Worm (Caenorhabditis elegans) whole organism, L4 larva: Measurements from ENCODE around the gene dna-2.

ENCODE experiments used
- D1046.2 ChIP-seq: fragments of 200-800 bp; sonication (Bioruptor generic); IDR thresholded peaks from 2 replicates; pipeline ENCODE4 v1.3.6; 2022; ENCODE audit warnings: missing genetic modification characterization, missing compliant biosample characterization
- F10B5.3 ChIP-seq: sonication (generic microtip); optimal IDR thresholded peaks from 2 replicates; lab custom pipeline; 2016; ENCODE audit warnings: mild to moderate bottlenecking, missing genetic modification characterization, missing compliant biosample characterization
- T26A8.4 ChIP-seq: fragments of 200-800 bp; sonication (Bioruptor generic); IDR thresholded peaks from 2 replicates; pipeline ENCODE4 v1.3.6; 2022; ENCODE audit warnings: missing genetic modification characterization, missing compliant biosample characterization
- Y48G9A.11 ChIP-seq: fragments of 200-800 bp; sonication (Bioruptor generic); IDR thresholded peaks from 2 replicates; pipeline ENCODE4 v1.3.6; 2022; ENCODE audit warnings: missing genetic modification reagents, missing genetic modification characterization, missing compliant biosample characterization
- ZK337.2 ChIP-seq: fragments of 200-800 bp; sonication (Bioruptor generic); IDR thresholded peaks from 2 replicates; pipeline ENCODE4 v1.3.6; 2022; ENCODE audit warnings: missing genetic modification reagents, missing genetic modification characterization, missing compliant biosample characterization
- ZK546.5 ChIP-seq, 2 experiments: sonication (generic microtip); optimal IDR thresholded peaks; 2 replicates each; lab custom pipeline; 2017; ENCODE audit warnings: missing biosample characterization in 2 of 2, missing genetic modification characterization in 2 of 2
- ama-1 ChIP-seq: fragments of 150-350 bp; optimal IDR thresholded peaks from 2 replicates; lab custom pipeline; 2014; ENCODE audit warnings: inconsistent platforms, mixed read lengths
- ceh-20 ChIP-seq: fragments of 200-800 bp; sonication (Bioruptor generic); IDR thresholded peaks from 2 replicates; pipeline ENCODE4 v1.3.6; 2022; ENCODE audit warnings: missing genetic modification reagents, missing genetic modification characterization, missing compliant biosample characterization
- ceh-32 ChIP-seq: sonication (generic microtip); optimal IDR thresholded peaks from 2 replicates; lab custom pipeline; 2016; ENCODE audit warnings: mild to moderate bottlenecking, missing genetic modification characterization, missing compliant biosample characterization; ENCODE audit not compliant: poor library complexity
- ctbp-1 ChIP-seq: fragments of 200-800 bp; sonication (Bioruptor generic); IDR thresholded peaks from 2 replicates; pipeline ENCODE4 v1.3.6; 2022; ENCODE audit warnings: missing genetic modification reagents, missing genetic modification characterization, missing compliant biosample characterization
- daf-19 ChIP-seq: fragments of 200-800 bp; sonication (Bioruptor generic); conservative IDR thresholded peaks from 2 replicates; pipeline ENCODE4 v1.3.6; 2022; ENCODE audit warnings: missing genetic modification characterization, missing compliant biosample characterization
- dmd-9 ChIP-seq: fragments of 200-800 bp; sonication (Bioruptor generic); IDR thresholded peaks from 2 replicates; pipeline ENCODE4 v1.3.6; 2022; ENCODE audit warnings: missing genetic modification reagents, missing genetic modification characterization, missing compliant biosample characterization
- dpl-1 ChIP-seq: fragments of 150-350 bp; optimal IDR thresholded peaks from 2 replicates; lab custom pipeline; 2014; ENCODE audit warnings: missing biosample characterization, missing genetic modification reagents, missing genetic modification characterization
- duxl-1 ChIP-seq: sonication (generic microtip); optimal IDR thresholded peaks from 2 replicates; lab custom pipeline; 2016; ENCODE audit warnings: mild to moderate bottlenecking, missing genetic modification characterization, moderate library complexity, missing compliant biosample characterization; ENCODE audit not compliant: poor library complexity
- fkh-10 ChIP-seq: fragments of 150-350 bp; optimal IDR thresholded peaks from 2 replicates; lab custom pipeline; 2014; ENCODE audit warnings: missing biosample characterization, missing genetic modification reagents, missing genetic modification characterization
- fos-1 ChIP-seq: fragments of 150-350 bp; optimal IDR thresholded peaks from 2 replicates; lab custom pipeline; 2014; ENCODE audit warnings: missing biosample characterization, missing genetic modification characterization
- hlh-11 ChIP-seq: fragments of 200-800 bp; sonication (Bioruptor generic); optimal IDR thresholded peaks from 2 replicates; lab custom pipeline; 2018; ENCODE audit warnings: mild to moderate bottlenecking, missing genetic modification characterization, missing compliant biosample characterization
- hlh-30 ChIP-seq: sonication (generic microtip); optimal IDR thresholded peaks from 2 replicates; lab custom pipeline; 2017; ENCODE audit warnings: antibody characterized with exemption, mild to moderate bottlenecking, missing genetic modification characterization, missing compliant biosample characterization; ENCODE audit not compliant: insufficient read depth
- hmg-1.1 ChIP-seq: fragments of 200-800 bp; sonication (Bioruptor generic); IDR thresholded peaks from 2 replicates; pipeline ENCODE4 v1.3.6; 2022; ENCODE audit warnings: missing genetic modification reagents, missing genetic modification characterization, missing compliant biosample characterization
- lin-15B ChIP-seq: fragments of 150-350 bp; sonication (generic microtip); optimal IDR thresholded peaks from 3 replicates; lab custom pipeline; 2014; ENCODE audit warnings: missing biosample characterization, missing genetic modification characterization
- lin-29 ChIP-seq: fragments of 200-800 bp; sonication (Bioruptor generic); IDR thresholded peaks from 2 replicates; pipeline ENCODE4 v1.3.6; 2022; ENCODE audit warnings: missing genetic modification reagents, missing genetic modification characterization, missing compliant biosample characterization
- lin-38 ChIP-seq: fragments of 200-800 bp; sonication (Bioruptor generic); IDR thresholded peaks from 2 replicates; pipeline ENCODE4 v1.3.6; 2022; ENCODE audit warnings: missing genetic modification reagents, missing genetic modification characterization, missing compliant biosample characterization
- lin-39 ChIP-seq: fragments of 150-350 bp; optimal IDR thresholded peaks from 2 replicates; lab custom pipeline; 2014; ENCODE audit warnings: missing biosample characterization, missing genetic modification reagents, missing genetic modification characterization
- lir-3 ChIP-seq: sonication (generic microtip); optimal IDR thresholded peaks from 2 replicates; lab custom pipeline; 2016; ENCODE audit warnings: mild to moderate bottlenecking, missing genetic modification characterization, missing compliant biosample characterization
- lsy-2 ChIP-seq, 2 experiments: fragments of 150-350 bp in 1 of 2; sonication (generic microtip) in 1 of 2; optimal IDR thresholded peaks; 2 replicates each; lab custom pipeline; 2014 to 2017; ENCODE audit warnings: missing biosample characterization in 2 of 2, missing genetic modification characterization in 2 of 2
- madf-9 ChIP-seq: fragments of 200-800 bp; sonication (Bioruptor generic); conservative IDR thresholded peaks from 2 replicates; pipeline ENCODE4 v1.3.6; 2022; ENCODE audit warnings: missing genetic modification reagents, missing genetic modification characterization, missing compliant biosample characterization
- mdl-1 ChIP-seq, 2 experiments: fragments of 150-350 bp in 1 of 2; sonication (generic microtip) in 1 of 2; optimal IDR thresholded peaks; 2 replicates each; lab custom pipeline; 2014 to 2017; ENCODE audit warnings: missing biosample characterization in 2 of 2, missing genetic modification characterization in 2 of 2
- mdt-29 ChIP-seq: fragments of 200-800 bp; sonication (Bioruptor generic); IDR thresholded peaks from 2 replicates; pipeline ENCODE4 v1.3.6; 2022; ENCODE audit warnings: missing genetic modification reagents, missing genetic modification characterization, missing compliant biosample characterization
- mes-2 ChIP-seq: sonication (generic microtip); optimal IDR thresholded peaks from 2 replicates; lab custom pipeline; 2016; ENCODE audit warnings: missing genotype, mild to moderate bottlenecking, missing genetic modification characterization, missing compliant biosample characterization; ENCODE audit not compliant: poor library complexity, severe bottlenecking
- mxl-3 ChIP-seq: fragments of 200-800 bp; sonication (Bioruptor generic); optimal IDR thresholded peaks from 2 replicates; lab custom pipeline; 2018; ENCODE audit warnings: mild to moderate bottlenecking, missing genetic modification characterization, missing compliant biosample characterization
- nhr-10 ChIP-seq: fragments of 150-350 bp; optimal IDR thresholded peaks from 2 replicates; lab custom pipeline; 2014; ENCODE audit warnings: missing biosample characterization, missing genetic modification characterization
- nhr-102 ChIP-seq: sonication (generic microtip); optimal IDR thresholded peaks from 2 replicates; lab custom pipeline; 2016; ENCODE audit warnings: mild to moderate bottlenecking, missing genetic modification characterization, moderate library complexity, missing compliant biosample characterization
- nhr-11 ChIP-seq: fragments of 150-350 bp; optimal IDR thresholded peaks from 2 replicates; lab custom pipeline; 2014; ENCODE audit warnings: missing biosample characterization, missing genetic modification characterization
- nhr-111 ChIP-seq: fragments of 200-800 bp; sonication (Bioruptor generic); optimal IDR thresholded peaks from 2 replicates; lab custom pipeline; 2018; ENCODE audit warnings: mild to moderate bottlenecking, missing genetic modification characterization, missing compliant biosample characterization
- nhr-237 ChIP-seq: sonication (generic microtip); optimal IDR thresholded peaks from 2 replicates; lab custom pipeline; 2017; ENCODE audit warnings: missing biosample characterization, missing genetic modification characterization
- nhr-42 ChIP-seq: fragments of 200-800 bp; sonication (Bioruptor generic); IDR thresholded peaks from 2 replicates; pipeline ENCODE4 v1.3.6; 2022; ENCODE audit warnings: missing genetic modification characterization, missing compliant biosample characterization
- nhr-48 ChIP-seq: sonication (generic microtip); optimal IDR thresholded peaks from 2 replicates; lab custom pipeline; 2016; ENCODE audit warnings: mild to moderate bottlenecking, missing genetic modification characterization, missing compliant biosample characterization
- pha-4 ChIP-seq, 2 experiments: fragments of 150-350 bp in 1 of 2; fragments of 200-800 bp in 1 of 2; sonication (Bioruptor generic) in 1 of 2; IDR thresholded peaks in 1 of 2; optimal IDR thresholded peaks in 1 of 2; 2 replicates each; pipeline versions ENCODE4 v1.3.6 to Lab custom; 2014 to 2022; ENCODE audit warnings: missing genetic modification characterization in 2 of 2, missing genetic modification reagents in 2 of 2, missing biosample characterization in 1 of 2, missing compliant biosample characterization in 1 of 2
- sdz-12 ChIP-seq: fragments of 200-800 bp; sonication (Bioruptor generic); optimal IDR thresholded peaks from 2 replicates; lab custom pipeline; 2018; ENCODE audit warnings: mild to moderate bottlenecking, missing genetic modification characterization, missing compliant biosample characterization
- set-16 ChIP-seq: fragments of 200-800 bp; sonication (Bioruptor generic); IDR thresholded peaks from 2 replicates; pipeline ENCODE4 v1.3.6; 2022; ENCODE audit warnings: missing genetic modification reagents, missing genetic modification characterization, missing compliant biosample characterization
- skn-1 ChIP-seq: fragments of 150-350 bp; optimal IDR thresholded peaks from 2 replicates; lab custom pipeline; 2014; ENCODE audit warnings: missing biosample characterization, missing genetic modification characterization
- snpc-4 ChIP-seq: fragments of 150-350 bp; optimal IDR thresholded peaks from 2 replicates; lab custom pipeline; 2014; ENCODE audit warnings: missing biosample characterization, missing genetic modification characterization
- spr-1 ChIP-seq: sonication (generic microtip); optimal IDR thresholded peaks from 2 replicates; lab custom pipeline; 2016; ENCODE audit warnings: mild to moderate bottlenecking, missing genetic modification characterization, missing compliant biosample characterization
- spr-3 ChIP-seq: fragments of 200-800 bp; sonication (Bioruptor generic); optimal IDR thresholded peaks from 2 replicates; lab custom pipeline; 2018; ENCODE audit warnings: mild to moderate bottlenecking, missing genetic modification characterization, missing compliant biosample characterization
- unc-130 ChIP-seq: sonication (generic microtip); optimal IDR thresholded peaks from 2 replicates; lab custom pipeline; 2016; ENCODE audit warnings: missing genetic modification reagents, missing genetic modification characterization, missing compliant biosample characterization
- unc-39 ChIP-seq: sonication (generic microtip); optimal IDR thresholded peaks from 2 replicates; lab custom pipeline; 2017; ENCODE audit warnings: missing biosample characterization, missing genetic modification characterization
- zfp-2 ChIP-seq: sonication (generic microtip); optimal IDR thresholded peaks from 2 replicates; lab custom pipeline; 2016; ENCODE audit warnings: mild to moderate bottlenecking, missing genetic modification characterization, missing compliant biosample characterization
- zfp-3 ChIP-seq: fragments of 200-800 bp; sonication (Bioruptor generic); conservative IDR thresholded peaks from 2 replicates; pipeline ENCODE4 v1.3.6; 2022; ENCODE audit warnings: missing genetic modification reagents, missing genetic modification characterization, missing compliant biosample characterization
- zip-11 ChIP-seq: fragments of 200-800 bp; sonication (Bioruptor generic); IDR thresholded peaks from 2 replicates; pipeline ENCODE4 v1.3.6; 2022; ENCODE audit warnings: missing genetic modification characterization, missing compliant biosample characterization
- ztf-11 ChIP-seq: fragments of 150-350 bp; optimal IDR thresholded peaks from 2 replicates; lab custom pipeline; 2014; ENCODE audit warnings: missing biosample characterization, missing genetic modification characterization

Gene dna-2

ce11 chrII:11728545-11729105, 49.6 kb upstream of the dna-2 start, which contains the start of gene alh-8 (continued):
- TF ChIP-seq hlh-11 (tag; lab: Kevin White, UChicago) (peak; percentile 87), lir-3 (no peak), mes-2 (tag; lab: Kevin White, UChicago) (peak; percentile 53), daf-19 (GFP tag; lab: Robert Waterston, UW) (no peak), dmd-9 (GFP tag; lab: Robert Waterston, UW) (no peak), nhr-11 (tag; lab: Kevin White, UChicago) (peak; percentile 70), ama-1 (lab: Kevin White, UChicago) (peak; percentile 64), fkh-10 (GFP tag; lab: Kevin White, UChicago) (no peak), mdl-1 (tag; optimal IDR thresholded peaks at IDR 0.05; lab: Kevin White, UChicago) (peak; percentile 84 to 98), nhr-111 (GFP tag; lab: Kevin White, UChicago) (no peak), sdz-12 (GFP tag; lab: Kevin White, UChicago) (no peak), unc-130 (no peak), D1046.2 (GFP tag; lab: Robert Waterston, UW) (no peak), snpc-4 (tag; lab: Kevin White, UChicago) (no peak), nhr-48 (tag; lab: Kevin White, UChicago) (peak; percentile 52), spr-1 (tag; lab: Kevin White, UChicago) (no peak), hlh-30 (tag; lab: Kevin White, UChicago) (peak; percentile 97), lsy-2 (tag; optimal IDR thresholded peaks at IDR 0.05; lab: Kevin White, UChicago) (peak in 1 of 2 experiments; percentile 39), ztf-11 (no peak), zip-11 (GFP tag; lab: Robert Waterston, UW) (no peak), spr-3 (GFP tag; lab: Kevin White, UChicago) (peak; percentile 56), lin-15B (tag; lab: Kevin White, UChicago) (no peak), ZK546.5 (tag; optimal IDR thresholded peaks at IDR 0.05; lab: Kevin White, UChicago) (no peak), lin-39 (tag; lab: Kevin White, UChicago) (no peak), fos-1 (tag; lab: Kevin White, UChicago) (no peak), zfp-3 (GFP tag; lab: Robert Waterston, UW) (no peak), ceh-20 (GFP tag; lab: Robert Waterston, UW) (no peak), nhr-237 (tag; lab: Kevin White, UChicago) (no peak), set-16 (no peak), lin-38 (GFP tag; lab: Robert Waterston, UW) (peak; percentile 50), Y48G9A.11 (GFP tag; lab: Robert Waterston, UW) (no peak), duxl-1 (tag; lab: Kevin White, UChicago) (no peak), pha-4 (GFP tag; IDR thresholded peaks at IDR 0.05; lab: Robert Waterston, UW) (peak; percentile 56; the same call in 1 of the 2 replicates), pha-4 (tag; optimal IDR thresholded peaks at IDR 0.05; lab: Kevin White, UChicago) (no peak), unc-39 (tag; lab: Kevin White, UChicago) (no peak), ceh-32 (tag; lab: Kevin White, UChicago) (no peak), mdt-29 (peak; percentile 72), T26A8.4 (0 out of 2 replicates have a peak, but pooled peaks have one; percentile 10), dpl-1 (GFP tag; lab: Kevin White, UChicago) (peak; percentile 16), nhr-42 (GFP tag; lab: Robert Waterston, UW) (no peak), F10B5.3 (tag; lab: Kevin White, UChicago) (no peak), lin-29 (no peak), nhr-102 (peak; percentile 19), ctbp-1 (GFP tag; lab: Robert Waterston, UW) (no peak), ZK337.2 (GFP tag; lab: Robert Waterston, UW) (no peak), madf-9 (GFP tag; lab: Robert Waterston, UW) (no peak), nhr-10 (tag; lab: Kevin White, UChicago) (no peak), mxl-3 (GFP tag; lab: Kevin White, UChicago) (peak; percentile 96), skn-1 (tag; lab: Kevin White, UChicago) (no peak), hmg-1.1 (no peak), zfp-2 (tag; lab: Kevin White, UChicago) (no peak)
